Fruit fly (Drosophila melanogaster) whole organism, embryonic: ENCODE results near the gene Rlb1.

ENCODE experiments used
- Atf6 ChIP-seq: fragments of 200-800 bp; sonication (Bioruptor generic); IDR thresholded peaks from 2 replicates; pipeline ENCODE4 v1.3.6; 2022; ENCODE audit warnings: missing biosample characterization, missing genetic modification characterization
- CG10147 ChIP-seq: fragments of 200-800 bp; sonication (Bioruptor generic); optimal IDR thresholded peaks from 2 replicates; lab custom pipeline; 2019; ENCODE audit warnings: missing biosample characterization, mild to moderate bottlenecking, missing genetic modification characterization, moderate library complexity
- CG12071 ChIP-seq: fragments of 200-800 bp; sonication (Bioruptor generic); optimal IDR thresholded peaks from 3 replicates; lab custom pipeline; 2018; ENCODE audit warnings: missing biosample characterization, mild to moderate bottlenecking, missing genetic modification characterization
- CG15514 ChIP-seq: fragments of 200-800 bp; sonication (Bioruptor generic); optimal IDR thresholded peaks from 3 replicates; lab custom pipeline; 2017; ENCODE audit warnings: missing biosample characterization, missing genetic modification characterization, mild to moderate bottlenecking, moderate library complexity, missing genetic modification reagents
- CG1603 ChIP-seq: fragments of 200-800 bp; sonication (Bioruptor generic); optimal IDR thresholded peaks from 2 replicates; lab custom pipeline; 2019; ENCODE audit warnings: missing biosample characterization, mild to moderate bottlenecking, missing genetic modification characterization, moderate library complexity
- CG1647 ChIP-seq: fragments of 200-800 bp; sonication (Bioruptor generic); optimal IDR thresholded peaks from 3 replicates; lab custom pipeline; 2016; ENCODE audit warnings: missing biosample characterization, missing genetic modification characterization
- CG16779 ChIP-seq: fragments of 200-800 bp; sonication (Bioruptor generic); IDR thresholded peaks from 2 replicates; pipeline ENCODE4 v1.3.6; 2022; ENCODE audit warnings: missing biosample characterization, missing genetic modification characterization
- CG17359 ChIP-seq: fragments of 200-800 bp; sonication (Bioruptor generic); optimal IDR thresholded peaks from 3 replicates; lab custom pipeline; 2018; ENCODE audit warnings: missing biosample characterization, mild to moderate bottlenecking, missing genetic modification characterization, moderate library complexity
- CG18619 ChIP-seq: fragments of 200-800 bp; sonication (Bioruptor generic); optimal IDR thresholded peaks from 3 replicates; lab custom pipeline; 2017; ENCODE audit warnings: missing biosample characterization, mild to moderate bottlenecking, missing genetic modification characterization
- CG2712 ChIP-seq: fragments of 200-800 bp; optimal IDR thresholded peaks from 3 replicates; lab custom pipeline; 2019; ENCODE audit warnings: missing biosample characterization, mild to moderate bottlenecking, missing genetic modification characterization, moderate library complexity
- CG31388 ChIP-seq: fragments of 200-800 bp; sonication (Bioruptor generic); optimal IDR thresholded peaks from 2 replicates; lab custom pipeline; 2016; ENCODE audit warnings: missing biosample characterization, missing genetic modification characterization
- CG3163 ChIP-seq: fragments of 200-800 bp; sonication (Bioruptor generic); optimal IDR thresholded peaks from 3 replicates; lab custom pipeline; 2016; ENCODE audit warnings: missing biosample characterization, missing genetic modification characterization
- CG33557 ChIP-seq: fragments of 200-800 bp; sonication (Bioruptor generic); optimal IDR thresholded peaks from 2 replicates; lab custom pipeline; 2019; ENCODE audit warnings: missing biosample characterization, mild to moderate bottlenecking, missing genetic modification characterization, moderate library complexity
- CG34376 ChIP-seq: fragments of 200-800 bp; sonication (Bioruptor generic); optimal IDR thresholded peaks from 2 replicates; lab custom pipeline; 2018; ENCODE audit warnings: missing biosample characterization, mild to moderate bottlenecking, missing genetic modification characterization
- CG43689 ChIP-seq: fragments of 200-800 bp; sonication (Bioruptor generic); IDR thresholded peaks from 2 replicates; pipeline ENCODE4 v1.3.6; 2022; ENCODE audit warnings: missing biosample characterization, missing genetic modification characterization
- CG4707 ChIP-seq: fragments of 200-800 bp; sonication (Bioruptor generic); optimal IDR thresholded peaks from 2 replicates; lab custom pipeline; 2018; ENCODE audit warnings: missing biosample characterization, mild to moderate bottlenecking, missing genetic modification characterization, moderate library complexity
- CG4820 ChIP-seq: fragments of 200-800 bp; sonication (Bioruptor generic); optimal IDR thresholded peaks from 3 replicates; lab custom pipeline; 2016; ENCODE audit warnings: missing biosample characterization, missing genetic modification characterization
- CG6813 ChIP-seq: fragments of 200-800 bp; sonication (Bioruptor generic); optimal IDR thresholded peaks from 2 replicates; lab custom pipeline; 2017; ENCODE audit warnings: missing biosample characterization, missing genetic modification characterization, mild to moderate bottlenecking, moderate library complexity, missing genetic modification reagents
- CG9817 ChIP-seq: fragments of 200-800 bp; sonication (Bioruptor generic); optimal IDR thresholded peaks from 2 replicates; lab custom pipeline; 2018; ENCODE audit warnings: missing biosample characterization, mild to moderate bottlenecking, missing genetic modification characterization, moderate library complexity
- CG9876 ChIP-seq: fragments of 200-800 bp; sonication (Bioruptor generic); optimal IDR thresholded peaks from 2 replicates; lab custom pipeline; 2016; ENCODE audit warnings: missing biosample characterization, missing genetic modification characterization
- HLH54F ChIP-seq: fragments of 200-800 bp; sonication (Bioruptor generic); optimal IDR thresholded peaks from 3 replicates; lab custom pipeline; 2016; ENCODE audit warnings: missing biosample characterization, missing genetic modification characterization
- Hr51 ChIP-seq, 2 experiments: fragments of 200-800 bp; sonication (Bioruptor generic); optimal IDR thresholded peaks; 2 replicates in 1 of 2; 3 replicates in 1 of 2; lab custom pipeline; 2016 to 2018; ENCODE audit warnings: missing biosample characterization in 2 of 2, missing genetic modification characterization in 2 of 2, mild to moderate bottlenecking in 1 of 2, moderate library complexity in 1 of 2
- Kr ChIP-seq: fragments of 200-800 bp; sonication (Bioruptor generic); optimal IDR thresholded peaks from 2 replicates; lab custom pipeline; 2017; ENCODE audit warnings: missing biosample characterization, mild to moderate bottlenecking, missing genetic modification characterization
- Max ChIP-seq: fragments of 200-800 bp; sonication (Bioruptor generic); optimal IDR thresholded peaks from 2 replicates; lab custom pipeline; 2016; ENCODE audit warnings: missing biosample characterization, mild to moderate bottlenecking, missing genetic modification characterization
- Med ChIP-seq: fragments of 200-800 bp; sonication (Bioruptor generic); peaks from one replicate; lab custom pipeline; 2016; ENCODE audit warnings: missing biosample characterization, missing genetic modification characterization, mild to moderate bottlenecking, inconsistent platforms, moderate library complexity
- NC2α ChIP-seq: fragments of 200-800 bp; sonication (Bioruptor generic); optimal IDR thresholded peaks from 2 replicates; lab custom pipeline; 2016; ENCODE audit warnings: missing biosample characterization, missing genetic modification characterization
- Neu2 ChIP-seq: fragments of 200-800 bp; sonication (Bioruptor generic); optimal IDR thresholded peaks from 3 replicates; lab custom pipeline; 2016; ENCODE audit warnings: missing biosample characterization, missing genetic modification characterization, borderline replicate concordance
- Oaz ChIP-seq: fragments of 200-800 bp; sonication (Bioruptor generic); IDR thresholded peaks from 2 replicates; pipeline ENCODE4 v1.3.6; 2022; ENCODE audit warnings: missing biosample characterization, missing genetic modification characterization
- Optix ChIP-seq: fragments of 200-800 bp; sonication (Bioruptor generic); IDR thresholded peaks from 3 replicates; pipeline ENCODE4 v1.3.6; 2022; ENCODE audit warnings: missing biosample characterization, missing genetic modification characterization
- Rfx ChIP-seq: fragments of 200-800 bp; sonication (Bioruptor generic); IDR thresholded peaks from 2 replicates; pipeline ENCODE4 v1.3.6; 2022; ENCODE audit warnings: missing biosample characterization, missing genetic modification characterization
- Sry-δ ChIP-seq: fragments of 200-800 bp; sonication (Bioruptor generic); optimal IDR thresholded peaks from 2 replicates; lab custom pipeline; 2016; ENCODE audit warnings: missing biosample characterization, missing genetic modification characterization
- Usf ChIP-seq: fragments of 200-800 bp; sonication (Bioruptor generic); optimal IDR thresholded peaks from 2 replicates; lab custom pipeline; 2017; ENCODE audit warnings: missing genotype, missing biosample characterization, missing genetic modification characterization
- ase ChIP-seq: fragments of 200-800 bp; sonication (Bioruptor generic); IDR thresholded peaks from 3 replicates; pipeline ENCODE4 v1.3.6; 2022; ENCODE audit warnings: missing biosample characterization, missing genetic modification characterization
- br ChIP-seq: fragments of >200 bp; optimal IDR thresholded peaks from 2 replicates; lab custom pipeline; 2017
- btn ChIP-seq: fragments of 200-800 bp; sonication (Bioruptor generic); optimal IDR thresholded peaks from 2 replicates; lab custom pipeline; 2016; ENCODE audit warnings: missing biosample characterization, missing genetic modification characterization
- dimm ChIP-seq: fragments of 200-800 bp; sonication (Bioruptor generic); IDR thresholded peaks from 2 replicates; pipeline ENCODE4 v1.3.6; 2022; ENCODE audit warnings: missing biosample characterization, missing genetic modification characterization
- disco-r ChIP-seq: fragments of 200-800 bp; sonication (Bioruptor generic); optimal IDR thresholded peaks from 2 replicates; lab custom pipeline; 2016; ENCODE audit warnings: missing biosample characterization, missing genetic modification characterization
- fd3F ChIP-seq: fragments of 200-800 bp; sonication (Bioruptor generic); optimal IDR thresholded peaks from 2 replicates; lab custom pipeline; 2018; ENCODE audit warnings: missing biosample characterization, mild to moderate bottlenecking, missing genetic modification characterization, moderate library complexity
- ftz-f1 ChIP-seq: fragments of 200-800 bp; sonication (Bioruptor generic); optimal IDR thresholded peaks from 2 replicates; lab custom pipeline; 2016; ENCODE audit warnings: missing biosample characterization, missing genetic modification characterization
- hb ChIP-seq: fragments of 200-800 bp; sonication (Bioruptor generic); IDR thresholded peaks from 3 replicates; pipeline ENCODE4 v1.3.6; 2022; ENCODE audit warnings: missing biosample characterization, missing genetic modification characterization; ENCODE audit not compliant: partially characterized antibody
- jigr1 ChIP-seq: fragments of 200-800 bp; sonication (Bioruptor generic); IDR thresholded peaks from 3 replicates; pipeline ENCODE4 v1.3.6; 2022; ENCODE audit warnings: missing biosample characterization, missing genetic modification characterization
- kah ChIP-seq: fragments of 200-800 bp; sonication (Bioruptor generic); optimal IDR thresholded peaks from 2 replicates; lab custom pipeline; 2018; ENCODE audit warnings: missing biosample characterization, mild to moderate bottlenecking, missing genetic modification characterization
- lab ChIP-seq: fragments of 200-800 bp; sonication (Bioruptor generic); optimal IDR thresholded peaks from 3 replicates; lab custom pipeline; 2017; ENCODE audit warnings: missing biosample characterization, missing genetic modification characterization, mild to moderate bottlenecking, moderate library complexity, missing genetic modification reagents
- lov ChIP-seq, 2 experiments: fragments of 200-800 bp in 1 of 2; fragments of >200 bp in 1 of 2; sonication (Bioruptor generic) in 1 of 2; IDR thresholded peaks in 1 of 2; optimal IDR thresholded peaks in 1 of 2; 2 replicates in 1 of 2; 3 replicates in 1 of 2; pipeline versions ENCODE4 v1.3.6 to Lab custom; 2017 to 2022; ENCODE audit warnings: missing biosample characterization in 1 of 2, missing genetic modification characterization in 1 of 2
- luna ChIP-seq: fragments of 200-800 bp; sonication (Bioruptor generic); optimal IDR thresholded peaks from 2 replicates; lab custom pipeline; 2016; ENCODE audit warnings: missing biosample characterization, missing genetic modification characterization
- pho ChIP-seq: fragments of 200-800 bp; sonication (Bioruptor generic); optimal IDR thresholded peaks from 2 replicates; lab custom pipeline; 2016; ENCODE audit warnings: missing biosample characterization, missing genetic modification characterization
- tap ChIP-seq: fragments of 200-800 bp; optimal IDR thresholded peaks from 3 replicates; lab custom pipeline; 2019; ENCODE audit warnings: missing biosample characterization, mild to moderate bottlenecking, missing genetic modification characterization, moderate library complexity
- tgo ChIP-seq: fragments of 200-800 bp; sonication (Bioruptor generic); IDR thresholded peaks from 3 replicates; pipeline ENCODE4 v1.3.6; 2022; ENCODE audit warnings: missing biosample characterization, missing genetic modification characterization
- toy ChIP-seq: fragments of 200-800 bp; sonication (Bioruptor generic); IDR thresholded peaks from 2 replicates; pipeline ENCODE4 v1.3.6; 2022; ENCODE audit warnings: missing biosample characterization, missing genetic modification characterization
- ttk ChIP-seq: fragments of 200-800 bp; sonication (Bioruptor generic); IDR thresholded peaks from 2 replicates; pipeline ENCODE4 v2.1.2; 2022; ENCODE audit warnings: missing biosample characterization, missing genetic modification characterization
- vnd ChIP-seq: fragments of 200-800 bp; sonication (Bioruptor generic); IDR thresholded peaks from 3 replicates; pipeline ENCODE4 v1.3.6; 2022; ENCODE audit warnings: missing biosample characterization, missing genetic modification characterization; ENCODE audit not compliant: partially characterized antibody

Rlb1 gene

dm6 chr3R:9513052-9513420 is at the start of gene Rlb1, which contains the start of gene Ras85D (continued):
- TF ChIP-seq ase (GFP tag; lab: Robert Waterston, UW), result no peak
- TF ChIP-seq Kr, result no peak
- peak; percentile 69 for TF ChIP-seq CG3163 (GFP tag; lab: Kevin White, UChicago)
- TF ChIP-seq tap, result peak; percentile 13
- TF ChIP-seq CG9876, result peak; percentile 79
- TF ChIP-seq CG4707 (GFP tag; lab: Kevin White, UChicago), result no peak
- TF ChIP-seq br (lab: Kevin White, UChicago), result no peak
- TF ChIP-seq lab, result no peak
- TF ChIP-seq CG1603 (tag; lab: Kevin White, UChicago), result peak; percentile 72
- no peak for TF ChIP-seq disco-r (GFP tag; lab: Kevin White, UChicago)
- TF ChIP-seq tgo, result no peak
- no peak for TF ChIP-seq ttk (GFP tag; lab: Robert Waterston, UW)
- peak; percentile 73 for TF ChIP-seq luna (GFP tag; lab: Kevin White, UChicago)
- no peak for TF ChIP-seq jigr1
- TF ChIP-seq CG1647, result peak; percentile 80
- no peak for TF ChIP-seq Rfx (GFP tag; lab: Robert Waterston, UW)
- TF ChIP-seq btn (GFP tag; lab: Kevin White, UChicago), result peak; percentile 51
- TF ChIP-seq lov (optimal IDR thresholded peaks at IDR 0.05; lab: Kevin White, UChicago), result no peak
- TF ChIP-seq lov (GFP tag; IDR thresholded peaks at IDR 0.05; lab: Robert Waterston, UW), result no peak
- peak; percentile 50 for TF ChIP-seq CG17359
- peak; percentile 40 for TF ChIP-seq CG33557
- TF ChIP-seq CG6813, result no peak
- TF ChIP-seq CG10147 (GFP tag; lab: Kevin White, UChicago), result peak; percentile 70
- TF ChIP-seq Oaz (GFP tag; lab: Robert Waterston, UW), result no peak
- no peak for TF ChIP-seq Optix (GFP tag; lab: Robert Waterston, UW)
- peak; percentile 14 for TF ChIP-seq Usf (GFP tag; lab: Kevin White, UChicago)
- TF ChIP-seq CG34376 (GFP tag; lab: Kevin White, UChicago), result peak; percentile 73
- no peak for TF ChIP-seq vnd (GFP tag; lab: Robert Waterston, UW)
- TF ChIP-seq Sry-δ (GFP tag; lab: Kevin White, UChicago), result peak; percentile 99
- TF ChIP-seq Max (GFP tag; lab: Kevin White, UChicago), result peak; percentile 89
- no peak for TF ChIP-seq CG12071 (GFP tag; lab: Kevin White, UChicago)
- TF ChIP-seq hb (GFP tag; lab: Robert Waterston, UW), result no peak
- TF ChIP-seq Atf6 (GFP tag; lab: Robert Waterston, UW), result no peak
- TF ChIP-seq CG16779 (GFP tag; lab: Robert Waterston, UW), result no peak
- peak; percentile 75 for TF ChIP-seq CG15514
- TF ChIP-seq Hr51 (GFP tag; optimal IDR thresholded peaks at IDR 0.05; lab: Kevin White, UChicago), result peak in 1 of 2 experiments; percentile 88
- no peak for TF ChIP-seq dimm
- peak; percentile 83 for TF ChIP-seq HLH54F (GFP tag; lab: Kevin White, UChicago)
- TF ChIP-seq CG43689 (GFP tag; lab: Robert Waterston, UW), result no peak
- TF ChIP-seq Med, result peak; percentile 96
- TF ChIP-seq Neu2 (GFP tag; lab: Kevin White, UChicago), result peak; percentile 38
- TF ChIP-seq CG2712 (tag; lab: Kevin White, UChicago), result peak; percentile 71
- no peak for TF ChIP-seq CG31388 (GFP tag; lab: Kevin White, UChicago)
- TF ChIP-seq CG18619 (GFP tag; lab: Kevin White, UChicago), result peak; percentile 47
- TF ChIP-seq toy, result no peak
- peak; percentile 61 for TF ChIP-seq CG4820 (GFP tag; lab: Kevin White, UChicago)
- TF ChIP-seq CG9817 (tag; lab: Kevin White, UChicago), result peak; percentile 89
- TF ChIP-seq kah (GFP tag; lab: Kevin White, UChicago), result no peak
- TF ChIP-seq ftz-f1 (GFP tag; lab: Kevin White, UChicago), result no peak
- peak; percentile 59 for TF ChIP-seq NC2α (GFP tag; lab: Kevin White, UChicago)
- peak; percentile 83 for TF ChIP-seq pho (GFP tag; lab: Kevin White, UChicago)
- peak; percentile 50 for TF ChIP-seq fd3F (GFP tag; lab: Kevin White, UChicago)
